Worm (Caenorhabditis elegans): ENCODE results near the gene T24E12.1.
A peak's percentile ranks its signal among the peaks of the same experiment; 100 is the strongest.

The T24E12.1 gene

ce11 chrII:3810550-3810949 is 25.2 kb downstream of the T24E12.1 start (continued):
- TF ChIP-seq fos-1 (tag; optimal IDR thresholded peaks at IDR 0.05), result no peak
- TF ChIP-seq nhr-20 (tag; optimal IDR thresholded peaks at IDR 0.05), result peak; percentile 53
- TF ChIP-seq grh-1 (GFP tag; IDR thresholded peaks at IDR 0.05), result no peak
- TF ChIP-seq ceh-90 (tag; optimal IDR thresholded peaks at IDR 0.05), result no peak
- TF ChIP-seq nhr-76 (tag; optimal IDR thresholded peaks at IDR 0.05), result no peak
- TF ChIP-seq egl-27 (tag; optimal IDR thresholded peaks at IDR 0.05), result no peak
- TF ChIP-seq mep-1 (tag; optimal IDR thresholded peaks at IDR 0.05), result peak; percentile 59
- TF ChIP-seq unc-130 (tag; optimal IDR thresholded peaks at IDR 0.05), result no peak
- TF ChIP-seq zag-1 (tag; optimal IDR thresholded peaks at IDR 0.05), result no peak
- no peak for TF ChIP-seq C34B4.2 (tag; optimal IDR thresholded peaks at IDR 0.05)
- no peak for TF ChIP-seq unc-98 (GFP tag; IDR thresholded peaks at IDR 0.05)

- TF ChIP-seq egl-13 (tag; optimal IDR thresholded peaks at IDR 0.05) (no peak), ztf-4 (tag; optimal IDR thresholded peaks at IDR 0.05) (no peak), efl-1 (optimal IDR thresholded peaks at IDR 0.05) (peak in 1 of 2 experiments; percentile 5), efl-1 (GFP tag; optimal IDR thresholded peaks at IDR 0.05 in 1 of 2) (no peak), lin-35 (GFP tag; optimal IDR thresholded peaks at IDR 0.05) (no peak), zag-1 (tag; optimal IDR thresholded peaks at IDR 0.05) (no peak)
Measured at ce11 chrII:3811816-3812332, 26.5 kb downstream of the T24E12.1 start, which contains the start of gene lido-15. TSS of gene lido-15 (plus strand) at chrII:3812282.

- no peak for TF ChIP-seq sup-37 (GFP tag; optimal IDR thresholded peaks at IDR 0.05)
- peak; percentile 79 for TF ChIP-seq F16B12.6 (tag; optimal IDR thresholded peaks at IDR 0.05)
- TF ChIP-seq lin-39 (tag; optimal IDR thresholded peaks at IDR 0.05), result no peak
- TF ChIP-seq unc-30 (tag; optimal IDR thresholded peaks at IDR 0.05), result no peak
- TF ChIP-seq dpl-1 (GFP tag; optimal IDR thresholded peaks at IDR 0.05), result peak in 2 of 3 experiments; percentile 21 to 53
- peak; percentile 11 for TF ChIP-seq snu-23 (GFP tag; optimal IDR thresholded peaks at IDR 0.05)
- no peak for TF ChIP-seq unc-86 (tag; optimal IDR thresholded peaks at IDR 0.05)
- no peak for TF ChIP-seq fkh-10 (GFP tag; optimal IDR thresholded peaks at IDR 0.05)
- no peak for TF ChIP-seq fkh-4 (tag; optimal IDR thresholded peaks at IDR 0.05; ENCODE audit: borderline replicate concordance)
- peak; percentile 15 for TF ChIP-seq nhr-90 (tag; optimal IDR thresholded peaks at IDR 0.05; ENCODE audit: poor library complexity)
- peak; percentile 21 for TF ChIP-seq nhr-20 (tag; optimal IDR thresholded peaks at IDR 0.05)
- peak in 1 of 2 experiments; percentile 15 for TF ChIP-seq lin-35 (GFP tag; optimal IDR thresholded peaks at IDR 0.05)
- no peak for TF ChIP-seq ets-5 (GFP tag; IDR thresholded peaks at IDR 0.05)
- TF ChIP-seq nhr-47 (tag; optimal IDR thresholded peaks at IDR 0.05), result peak; percentile 31
- no peak for TF ChIP-seq C04F5.9 (tag; optimal IDR thresholded peaks at IDR 0.05)
- TF ChIP-seq Y116A8C.19 (tag; optimal IDR thresholded peaks at IDR 0.05; ENCODE audit: borderline replicate concordance), result no peak
- TF ChIP-seq skn-1 (tag; optimal IDR thresholded peaks at IDR 0.05), result no peak
- no peak for TF ChIP-seq alr-1 (tag; optimal IDR thresholded peaks at IDR 0.05; ENCODE audit: borderline replicate concordance)
- peak; percentile 0 for TF ChIP-seq swsn-7 (tag; optimal IDR thresholded peaks at IDR 0.05)
- TF ChIP-seq lsy-2 (tag; optimal IDR thresholded peaks at IDR 0.05), result peak; percentile 26
- TF ChIP-seq mab-9 (GFP tag; IDR thresholded peaks at IDR 0.05), result no peak
- peak; percentile 83 for TF ChIP-seq elt-2 (tag; optimal IDR thresholded peaks at IDR 0.05)
- no peak for TF ChIP-seq lin-15B (tag; optimal IDR thresholded peaks at IDR 0.05)
- peak; percentile 34 to 55 for TF ChIP-seq efl-1 (optimal IDR thresholded peaks at IDR 0.05)
- TF ChIP-seq efl-1 (GFP tag; optimal IDR thresholded peaks at IDR 0.05 in 1 of 2), result peak; percentile 39 to 68
- no peak for TF ChIP-seq mef-2 (tag; optimal IDR thresholded peaks at IDR 0.05)
- no peak for TF ChIP-seq mdl-1 (tag; optimal IDR thresholded peaks at IDR 0.05)
- TF ChIP-seq nhr-71 (tag; optimal IDR thresholded peaks at IDR 0.05), result peak; percentile 14
- no peak for TF ChIP-seq lin-13 (GFP tag; optimal IDR thresholded peaks at IDR 0.05)
- TF ChIP-seq hpl-2 (GFP tag; optimal IDR thresholded peaks at IDR 0.05), result no peak
Measured at ce11 chrII:3815445-3816208, 30.3 kb downstream of the T24E12.1 start.
